Fruit fly (Drosophila melanogaster) whole organism, embryonic: ENCODE results near the gene Mur2B.

Source experiments
- Abd-B ChIP-seq: fragments of 200-800 bp; sonication (Bioruptor generic); optimal IDR thresholded peaks from 2 replicates; lab custom pipeline; 2018; ENCODE audit warnings: missing biosample characterization, mild to moderate bottlenecking, missing genetic modification characterization, moderate library complexity
- CG10979 ChIP-seq: fragments of 200-800 bp; sonication (Bioruptor generic); optimal IDR thresholded peaks from 2 replicates; lab custom pipeline; 2018; ENCODE audit warnings: missing biosample characterization, mild to moderate bottlenecking, missing genetic modification characterization, moderate library complexity
- CG17912 ChIP-seq: fragments of 200-800 bp; sonication (Bioruptor generic); optimal IDR thresholded peaks from 2 replicates; lab custom pipeline; 2018; ENCODE audit warnings: missing biosample characterization, mild to moderate bottlenecking, missing genetic modification characterization
- CG4282 ChIP-seq: fragments of 200-800 bp; sonication (Bioruptor generic); optimal IDR thresholded peaks from 2 replicates; lab custom pipeline; 2016; ENCODE audit warnings: missing biosample characterization, missing genetic modification characterization
- CG9437 ChIP-seq: fragments of 200-800 bp; sonication (Bioruptor generic); optimal IDR thresholded peaks from 2 replicates; lab custom pipeline; 2018; ENCODE audit warnings: missing biosample characterization, mild to moderate bottlenecking, missing genetic modification characterization
- Doc2 ChIP-seq: fragments of 200-800 bp; sonication (Bioruptor generic); IDR thresholded peaks from 2 replicates; pipeline ENCODE4 v1.3.6; 2022; ENCODE audit warnings: missing biosample characterization, missing genetic modification characterization
- peb ChIP-seq: fragments of 200-800 bp; sonication (Bioruptor generic); IDR thresholded peaks from 2 replicates; pipeline ENCODE4 v1.3.6; 2022; ENCODE audit warnings: missing biosample characterization, missing genetic modification characterization

DNA sequence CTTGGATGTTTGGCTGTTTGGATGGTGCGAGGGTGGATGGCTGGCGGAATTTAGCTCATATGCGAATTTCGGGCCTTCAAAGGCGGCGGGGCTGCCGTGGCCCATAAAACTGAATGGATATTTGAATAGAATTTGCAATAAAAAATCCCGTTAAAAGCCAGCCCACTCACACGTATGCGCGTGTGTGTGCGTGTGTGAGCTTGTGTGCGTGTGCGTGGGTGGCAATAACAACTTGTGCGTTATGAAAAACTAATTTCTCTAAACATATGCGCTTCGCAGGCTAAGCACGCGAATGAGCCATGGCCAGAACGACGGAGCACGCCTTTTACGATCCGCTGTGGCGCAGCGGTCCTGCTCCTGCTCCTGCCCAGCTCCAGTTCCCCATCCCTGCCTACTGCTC is 129.9 kb downstream of the Mur2B start:
- TF ChIP-seq CG17912 (GFP tag; lab: Kevin White, UChicago) (no peak), CG10979 (no peak), peb (GFP tag; lab: Robert Waterston, UW) (no peak), Doc2 (GFP tag; lab: Robert Waterston, UW) (no peak), CG9437 (no peak), Abd-B (no peak), CG4282 (GFP tag; lab: Kevin White, UChicago) (no peak)
